Worm (Caenorhabditis elegans) whole organism, L1 larva: ENCODE data around the gene sri-57.
"Not testable (repeated sequence)": the region's sequence is repeated elsewhere in the genome, so short reads cannot be mapped to it uniquely, and the experiment has no call there.

Source experiments
- C34B4.2 ChIP-seq: sonication (generic microtip); optimal IDR thresholded peaks from 2 replicates; lab custom pipeline; 2017; ENCODE audit warnings: mild to moderate bottlenecking, missing genetic modification characterization, missing compliant biosample characterization
- aly-2 ChIP-seq: fragments of 150-350 bp; optimal IDR thresholded peaks from 2 replicates; lab custom pipeline; 2014; ENCODE audit warnings: missing biosample characterization, missing genetic modification characterization
- blmp-1 ChIP-seq: fragments of 150-350 bp; optimal IDR thresholded peaks from 2 replicates; lab custom pipeline; 2014; ENCODE audit warnings: missing biosample characterization, missing genetic modification characterization
- ceh-82 ChIP-seq, 3 experiments: fragments of 150-350 bp in 1 of 3; sonication (generic microtip) in 2 of 3; optimal IDR thresholded peaks; 2 replicates each; lab custom pipeline; 2014 to 2017; ENCODE audit warnings: missing biosample characterization in 3 of 3, missing genetic modification characterization in 3 of 3
- ceh-88 ChIP-seq: fragments of 200-800 bp; sonication (Bioruptor generic); IDR thresholded peaks from 2 replicates; pipeline ENCODE4 v1.3.6; 2022; ENCODE audit warnings: missing genetic modification characterization, missing compliant biosample characterization
- ceh-90 ChIP-seq: sonication (generic microtip); optimal IDR thresholded peaks from 2 replicates; lab custom pipeline; 2016; ENCODE audit warnings: missing genetic modification characterization, missing compliant biosample characterization
- dpl-1 ChIP-seq, 3 experiments: fragments of 150-350 bp in 2 of 3; sonication (generic microtip) in 1 of 3; optimal IDR thresholded peaks; 2 replicates each; lab custom pipeline; 2014 to 2017; ENCODE audit warnings: missing biosample characterization in 3 of 3, missing genetic modification characterization in 3 of 3, missing genetic modification reagents in 3 of 3
- efl-1 ChIP-seq, 4 experiments: fragments of 150-350 bp; optimal IDR thresholded peaks in 3 of 4; peaks in 1 of 4; 1 replicate in 1 of 4; 2 replicates in 3 of 4; lab custom pipeline; 2014; ENCODE audit warnings: missing biosample characterization in 2 of 4, missing genetic modification characterization in 2 of 4, missing genetic modification reagents in 2 of 4
- egl-13 ChIP-seq: sonication (generic microtip); optimal IDR thresholded peaks from 2 replicates; lab custom pipeline; 2016; ENCODE audit warnings: missing genotype, missing genetic modification reagents, missing genetic modification characterization, missing compliant biosample characterization
- fkh-8 ChIP-seq: sonication (generic microtip); optimal IDR thresholded peaks from 2 replicates; lab custom pipeline; 2016; ENCODE audit warnings: mild to moderate bottlenecking, missing genetic modification characterization, missing compliant biosample characterization
- fos-1 ChIP-seq: fragments of 150-350 bp; optimal IDR thresholded peaks from 2 replicates; lab custom pipeline; 2014; ENCODE audit warnings: missing biosample characterization, missing genetic modification characterization
- grh-1 ChIP-seq: fragments of 200-800 bp; sonication (Bioruptor generic); IDR thresholded peaks from 2 replicates; pipeline ENCODE4 v1.3.6; 2022; ENCODE audit warnings: missing genetic modification reagents, missing genetic modification characterization, missing compliant biosample characterization
- hlh-4 ChIP-seq: sonication (generic microtip); optimal IDR thresholded peaks from 2 replicates; lab custom pipeline; 2016; ENCODE audit warnings: mild to moderate bottlenecking, missing genetic modification characterization, missing compliant biosample characterization
- irx-1 ChIP-seq: sonication (generic microtip); optimal IDR thresholded peaks from 2 replicates; lab custom pipeline; 2016; ENCODE audit warnings: missing genetic modification characterization, missing compliant biosample characterization
- isw-1 ChIP-seq: fragments of 200-800 bp; sonication (Bioruptor generic); IDR thresholded peaks from 2 replicates; pipeline ENCODE4 v1.3.6; 2022; ENCODE audit warnings: missing genetic modification characterization, missing compliant biosample characterization
- lin-14 ChIP-seq: fragments of 200-800 bp; sonication (Bioruptor generic); optimal IDR thresholded peaks from 2 replicates; lab custom pipeline; 2018; ENCODE audit warnings: mild to moderate bottlenecking, missing genetic modification characterization, moderate library complexity, missing compliant biosample characterization
- lir-3 ChIP-seq: sonication (generic microtip); optimal IDR thresholded peaks from 2 replicates; lab custom pipeline; 2016; ENCODE audit warnings: mild to moderate bottlenecking, missing genetic modification characterization, moderate library complexity, missing compliant biosample characterization; ENCODE audit not compliant: poor library complexity
- lsy-2 ChIP-seq, 2 experiments: fragments of 150-350 bp; optimal IDR thresholded peaks; 2 replicates each; lab custom pipeline; 2014; ENCODE audit warnings: missing biosample characterization in 2 of 2, missing genetic modification characterization in 2 of 2
- mab-9 ChIP-seq: fragments of 200-800 bp; sonication (Bioruptor generic); IDR thresholded peaks from 2 replicates; pipeline ENCODE4 v1.3.6; 2022; ENCODE audit warnings: missing genetic modification reagents, missing genetic modification characterization, missing compliant biosample characterization
- mdl-1 ChIP-seq, 2 experiments: fragments of 150-350 bp; optimal IDR thresholded peaks; 2 replicates each; lab custom pipeline; 2014 to 2017; ENCODE audit warnings: missing biosample characterization in 2 of 2, missing genetic modification characterization in 2 of 2, inconsistent platforms in 1 of 2
- nhr-11 ChIP-seq: fragments of 150-350 bp; optimal IDR thresholded peaks from 2 replicates; lab custom pipeline; 2014; ENCODE audit warnings: missing biosample characterization, missing genetic modification characterization
- nhr-12 ChIP-seq: sonication (generic microtip); optimal IDR thresholded peaks from 2 replicates; lab custom pipeline; 2017; ENCODE audit warnings: missing biosample characterization, missing genetic modification characterization
- nhr-19 ChIP-seq: fragments of 200-800 bp; sonication (Bioruptor generic); conservative IDR thresholded peaks from 2 replicates; pipeline ENCODE4 v1.3.6; 2022; ENCODE audit warnings: missing genetic modification characterization, missing compliant biosample characterization
- nhr-20 ChIP-seq: sonication (generic microtip); optimal IDR thresholded peaks from 2 replicates; lab custom pipeline; 2016; ENCODE audit warnings: mild to moderate bottlenecking, missing genetic modification characterization, missing compliant biosample characterization
- nhr-47 ChIP-seq: sonication (generic microtip); optimal IDR thresholded peaks from 2 replicates; lab custom pipeline; 2016; ENCODE audit warnings: mild to moderate bottlenecking, missing genetic modification characterization, moderate library complexity, missing compliant biosample characterization
- nhr-76 ChIP-seq: sonication (generic microtip); optimal IDR thresholded peaks from 2 replicates; lab custom pipeline; 2017; ENCODE audit warnings: missing biosample characterization, missing genetic modification characterization
- nhr-84 ChIP-seq: sonication (generic microtip); optimal IDR thresholded peaks from 2 replicates; lab custom pipeline; 2017; ENCODE audit warnings: missing biosample characterization, missing genetic modification characterization
- pag-3 ChIP-seq: sonication (generic microtip); optimal IDR thresholded peaks from 2 replicates; lab custom pipeline; 2017; ENCODE audit warnings: missing genetic modification characterization, mild to moderate bottlenecking, missing compliant biosample characterization, antibody characterized with exemption, borderline replicate concordance; ENCODE audit not compliant: insufficient read depth
- snpc-4 ChIP-seq: fragments of 150-350 bp; optimal IDR thresholded peaks from 2 replicates; lab custom pipeline; 2014; ENCODE audit warnings: missing biosample characterization, missing genetic modification characterization
- sup-37 ChIP-seq: fragments of 200-800 bp; sonication (Bioruptor generic); optimal IDR thresholded peaks from 2 replicates; lab custom pipeline; 2018; ENCODE audit warnings: mild to moderate bottlenecking, missing genetic modification characterization, missing compliant biosample characterization
- swsn-7 ChIP-seq: sonication (generic microtip); optimal IDR thresholded peaks from 2 replicates; lab custom pipeline; 2016; ENCODE audit warnings: missing genetic modification characterization, missing compliant biosample characterization
- tbx-2 ChIP-seq: sonication (generic microtip); optimal IDR thresholded peaks from 2 replicates; lab custom pipeline; 2016; ENCODE audit warnings: missing genetic modification characterization, missing compliant biosample characterization
- unc-62 ChIP-seq: fragments of 150-350 bp; optimal IDR thresholded peaks from 2 replicates; lab custom pipeline; 2014; ENCODE audit warnings: missing biosample characterization, missing genetic modification reagents, missing genetic modification characterization
- unc-98 ChIP-seq: fragments of 200-800 bp; sonication (Bioruptor generic); IDR thresholded peaks from 2 replicates; pipeline ENCODE4 v1.3.6; 2022; ENCODE audit warnings: missing genetic modification characterization, missing compliant biosample characterization
- xbp-1 ChIP-seq: sonication (generic microtip); optimal IDR thresholded peaks from 2 replicates; lab custom pipeline; 2016; ENCODE audit warnings: missing genetic modification characterization, missing compliant biosample characterization
- zip-4 ChIP-seq: fragments of 200-800 bp; sonication (Bioruptor generic); optimal IDR thresholded peaks from 2 replicates; lab custom pipeline; 2018; ENCODE audit warnings: mild to moderate bottlenecking, missing genetic modification characterization, moderate library complexity, missing compliant biosample characterization
- ztf-4 ChIP-seq: fragments of 150-350 bp; optimal IDR thresholded peaks from 2 replicates; lab custom pipeline; 2014; ENCODE audit warnings: missing biosample characterization, missing genetic modification characterization

Gene sri-57

ce11 chrII:2665081-2665480, 7.1 kb downstream of the sri-57 start, which contains the start of gene F22E5.2:
TSS of gene F22E5.2 (plus strand) at chrII:2665381.
- not testable (repeated sequence) for TF ChIP-seq aly-2, snpc-4, nhr-12 (tag; lab: Kevin White, UChicago)

- TF ChIP-seq efl-1 (optimal IDR thresholded peaks at IDR 0.05; lab: Kevin White, UChicago) (no peak), efl-1 (GFP tag; optimal IDR thresholded peaks at IDR 0.05 in 1 of 2; lab: Kevin White, UChicago) (peak in 1 of 2 experiments; percentile 13), swsn-7 (tag; lab: Kevin White, UChicago) (no peak), fkh-8 (tag; lab: Kevin White, UChicago) (peak; percentile 7)
Observed at ce11 chrII:2659364-2659763, 12.9 kb downstream of the sri-57 start, which contains the start of gene gcy-21. TSS of gene gcy-21 (plus strand) at chrII:2659664.

ce11 chrII:2656606-2657005, 15.6 kb downstream of the sri-57 start, which contains the start of gene sri-47:
TSS of gene sri-47 (plus strand) at chrII:2656906.
- TF ChIP-seq xbp-1 (no peak), blmp-1 (tag; lab: Kevin White, UChicago) (no peak), zip-4 (no peak), sup-37 (GFP tag; lab: Kevin White, UChicago) (no peak), nhr-11 (tag; lab: Kevin White, UChicago) (no peak), hlh-4 (no peak), nhr-20 (tag; lab: Kevin White, UChicago) (no peak), unc-98 (GFP tag; lab: Robert Waterston, UW) (no peak), nhr-84 (tag; lab: Kevin White, UChicago) (no peak), lir-3 (tag; lab: Kevin White, UChicago) (no peak), grh-1 (GFP tag; lab: Robert Waterston, UW) (no peak), nhr-19 (GFP tag; lab: Robert Waterston, UW) (no peak), pag-3 (tag; lab: Kevin White, UChicago) (no peak), lsy-2 (tag; optimal IDR thresholded peaks at IDR 0.05; lab: Kevin White, UChicago) (no peak), ceh-82 (tag; optimal IDR thresholded peaks at IDR 0.05; lab: Kevin White, UChicago) (no peak), irx-1 (tag; lab: Kevin White, UChicago) (no peak), swsn-7 (tag; lab: Kevin White, UChicago) (no peak), tbx-2 (no peak), fos-1 (tag; lab: Kevin White, UChicago) (no peak), ceh-88 (GFP tag; lab: Robert Waterston, UW) (no peak)

- TF ChIP-seq ztf-4 (tag; lab: Kevin White, UChicago) (no peak), egl-13 (no peak), aly-2 (tag; lab: Kevin White, UChicago) (no peak), unc-62 (no peak), dpl-1 (GFP tag; optimal IDR thresholded peaks at IDR 0.05; lab: Kevin White, UChicago) (no peak), nhr-76 (no peak), irx-1 (tag; lab: Kevin White, UChicago) (no peak), ceh-82 (tag; optimal IDR thresholded peaks at IDR 0.05; lab: Kevin White, UChicago) (no peak), isw-1 (GFP tag; lab: Robert Waterston, UW) (no peak), C34B4.2 (tag; lab: Kevin White, UChicago) (no peak), mdl-1 (tag; optimal IDR thresholded peaks at IDR 0.05; lab: Kevin White, UChicago) (no peak), lin-14 (no peak), mab-9 (GFP tag; lab: Robert Waterston, UW) (no peak), swsn-7 (tag; lab: Kevin White, UChicago) (no peak), ceh-90 (no peak), nhr-47 (no peak)
Observed at ce11 chrII:2649539-2649938, 22.7 kb downstream of the sri-57 start, which contains the start of the genes F22E5.13 and F22E5.6. TSS of gene F22E5.13 (minus strand) at chrII:2649639. TSS of gene F22E5.6 (plus strand) at chrII:2649835.
